Fruit fly (Drosophila melanogaster): ENCODE data around the gene GC.

Gene GC

DNA sequence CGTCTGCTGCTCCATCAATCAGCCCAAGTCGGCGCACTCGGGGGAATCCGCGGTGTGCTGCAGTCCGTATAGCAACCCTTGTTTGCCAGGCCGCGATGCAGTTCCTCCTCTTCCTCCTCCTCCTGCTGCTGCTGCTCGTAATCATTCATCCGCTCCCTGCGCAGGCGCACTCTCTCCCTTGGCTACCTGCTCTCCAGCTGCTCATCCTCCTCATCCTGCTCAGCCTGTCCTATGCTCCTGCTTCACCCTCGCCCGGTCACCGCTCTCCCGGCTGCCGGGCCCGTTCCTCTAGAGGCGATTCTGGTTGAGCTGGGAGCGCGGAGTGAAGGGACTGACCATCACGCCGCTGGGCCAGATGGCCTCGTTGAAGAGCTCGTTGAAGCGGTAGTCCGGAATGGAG, 2.2 kb downstream of the GC start:
- TF ChIP-seq ttk (optimal IDR thresholded peaks at IDR 0.05) (no peak), Sin3A (optimal IDR thresholded peaks at IDR 0.05) (no peak), h (optimal IDR thresholded peaks at IDR 0.05) (no peak), Myc (optimal IDR thresholded peaks at IDR 0.05) (no peak), psq (optimal IDR thresholded peaks at IDR 0.05) (no peak), insv (optimal IDR thresholded peaks at IDR 0.05) (no peak)

DNA sequence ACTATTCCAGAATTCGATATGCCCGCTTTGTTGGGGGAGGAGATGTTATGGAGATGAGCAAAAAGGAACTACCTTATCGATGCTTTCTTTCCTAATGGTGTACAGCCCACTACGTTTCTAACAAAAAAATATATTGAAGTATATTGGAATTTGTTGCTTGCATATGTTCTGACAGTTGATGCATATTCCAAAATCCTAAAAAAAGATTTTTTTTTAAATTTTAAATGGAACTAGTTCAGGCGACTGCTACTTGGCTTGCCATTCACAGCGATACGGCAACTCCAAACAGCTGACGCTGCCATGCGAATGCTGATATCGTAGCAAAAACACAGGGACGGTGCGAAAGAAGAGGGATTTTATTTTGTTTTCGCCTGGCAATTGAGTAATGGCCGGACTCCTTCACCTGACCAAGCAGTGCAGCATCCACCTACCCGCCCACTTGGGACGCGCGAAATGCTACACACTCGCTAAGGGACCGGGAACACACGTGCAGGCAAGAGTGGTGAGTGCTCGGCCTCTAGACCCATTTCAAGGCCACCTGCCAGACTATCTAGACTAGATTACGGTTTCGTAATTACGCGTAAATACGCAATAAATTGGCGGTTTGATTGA, 10.9 kb downstream of the GC start, which contains the start of the genes CG13926, ABCB7 and CG33230:
CG13926 (minus strand) TSS at position 43 of the 612 bp plus-strand sequence.
ABCB7 (plus strand) TSS at position 299 of the 612 bp plus-strand sequence.
CG33230 (plus strand) TSS at position 299 of the 612 bp plus-strand sequence.
- TF ChIP-seq psq (optimal IDR thresholded peaks at IDR 0.05) (no peak), ttk (optimal IDR thresholded peaks at IDR 0.05) (no peak), insv (optimal IDR thresholded peaks at IDR 0.05) (no peak), h (optimal IDR thresholded peaks at IDR 0.05) (no peak), Myc (optimal IDR thresholded peaks at IDR 0.05) (no peak), Sin3A (optimal IDR thresholded peaks at IDR 0.05) (no peak)

DNA sequence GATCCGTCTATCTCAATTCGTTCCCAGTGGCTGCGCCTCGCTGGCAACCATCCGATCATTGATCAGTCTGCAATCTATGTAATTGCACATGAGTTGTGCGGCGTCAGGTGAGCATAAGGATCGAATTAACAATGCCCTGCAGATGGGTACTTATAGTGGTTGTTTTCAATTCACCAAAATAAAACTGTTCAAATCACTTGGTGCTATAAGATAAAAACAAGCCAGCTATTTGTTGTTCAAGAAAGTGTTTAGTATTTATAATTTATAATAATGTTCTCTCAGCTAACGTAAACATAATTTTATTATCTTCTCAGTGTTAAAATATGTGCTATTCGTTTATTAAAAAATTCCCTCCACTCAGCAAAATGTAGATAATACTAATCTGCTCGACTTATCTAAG, 13.4 kb downstream of the GC start, which contains the start of gene CG12105:
CG12105 (minus strand) TSS at position 101 of the 400 bp plus-strand sequence.
- TF ChIP-seq Sin3A (optimal IDR thresholded peaks at IDR 0.05) = no peak
- no peak for TF ChIP-seq insv (optimal IDR thresholded peaks at IDR 0.05)
- TF ChIP-seq Myc (optimal IDR thresholded peaks at IDR 0.05) = no peak
- no peak for TF ChIP-seq h (optimal IDR thresholded peaks at IDR 0.05)
- TF ChIP-seq ttk (optimal IDR thresholded peaks at IDR 0.05) = no peak
- no peak for TF ChIP-seq psq (optimal IDR thresholded peaks at IDR 0.05)

DNA sequence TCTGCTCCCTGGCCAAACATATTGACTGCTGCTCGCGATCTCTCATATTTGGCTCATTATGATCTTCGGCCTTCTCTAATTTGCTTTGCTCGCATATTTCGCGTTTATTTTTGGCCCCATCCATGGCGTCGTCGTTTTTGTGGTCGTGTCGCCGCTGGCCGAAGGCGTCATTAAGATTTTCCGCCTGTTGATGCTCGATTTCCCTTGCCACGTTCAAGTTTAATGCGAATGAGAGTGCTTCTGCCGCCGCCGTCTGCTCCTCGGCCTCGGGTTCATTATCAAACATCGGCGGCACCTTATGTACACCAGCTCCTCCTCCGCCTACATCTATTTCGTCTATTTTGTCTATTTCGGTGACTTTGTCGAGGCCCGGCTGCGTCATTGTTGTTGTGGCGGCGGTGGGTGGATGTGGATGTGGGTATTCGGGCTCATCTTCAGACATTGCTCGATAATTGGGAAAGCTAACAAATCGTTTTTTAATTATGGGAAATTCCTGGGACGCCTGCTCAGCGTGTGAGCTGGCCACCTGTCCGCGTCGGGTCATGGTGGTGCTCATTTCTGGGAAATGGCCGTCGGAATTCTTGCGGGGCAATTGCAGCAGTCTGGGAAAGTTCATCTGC, 14.5 kb downstream of the GC start:
- TF ChIP-seq h (optimal IDR thresholded peaks at IDR 0.05) (no peak), Myc (optimal IDR thresholded peaks at IDR 0.05) (no peak), Sin3A (optimal IDR thresholded peaks at IDR 0.05) (no peak), psq (optimal IDR thresholded peaks at IDR 0.05) (no peak), ttk (optimal IDR thresholded peaks at IDR 0.05) (no peak)

DNA sequence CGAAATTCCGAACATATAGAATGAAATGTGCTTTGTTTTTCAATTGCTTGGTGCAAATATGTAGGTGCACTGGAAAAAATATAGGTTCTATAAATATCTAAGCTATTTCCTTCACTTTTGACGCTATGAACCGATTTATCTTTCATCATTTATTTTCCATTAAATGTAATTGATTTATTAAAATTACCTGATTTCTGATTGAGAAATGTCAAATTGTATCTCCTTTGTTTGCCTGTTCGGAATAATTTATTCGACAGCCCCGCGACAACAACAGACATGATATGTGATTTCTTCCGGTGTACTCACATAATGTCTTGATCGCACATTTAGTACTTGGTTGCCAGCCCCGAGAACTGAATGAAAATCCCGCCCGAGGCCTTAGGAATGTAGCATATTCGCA, 19.5 kb downstream of the GC start:
- TF ChIP-seq psq (optimal IDR thresholded peaks at IDR 0.05) (no peak), Sin3A (optimal IDR thresholded peaks at IDR 0.05) (no peak), Myc (optimal IDR thresholded peaks at IDR 0.05) (no peak), insv (optimal IDR thresholded peaks at IDR 0.05) (no peak), ttk (optimal IDR thresholded peaks at IDR 0.05) (no peak), h (optimal IDR thresholded peaks at IDR 0.05) (no peak)

DNA sequence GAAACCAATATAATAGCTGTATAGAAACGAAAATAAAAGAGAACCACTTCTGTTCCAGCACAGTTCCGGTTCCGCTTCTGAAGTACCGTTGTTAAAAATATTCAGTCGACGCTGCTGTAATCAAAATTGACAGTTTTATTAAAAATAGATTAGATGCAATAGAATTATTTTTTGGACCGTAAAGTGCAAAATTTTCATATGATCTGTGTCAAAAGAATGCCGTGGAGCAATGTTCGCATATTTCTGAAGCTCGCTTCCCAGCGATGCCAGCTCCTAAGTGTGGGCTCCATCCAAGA, 26.3 kb downstream of the GC start, which contains the start of the genes CG18170 and CG33791:
CG18170 (plus strand) TSS at position 122 of the 296 bp plus-strand sequence.
CG33791 (plus strand) TSS at position 122 of the 296 bp plus-strand sequence.
- TF ChIP-seq insv (optimal IDR thresholded peaks at IDR 0.05) (no peak), Myc (optimal IDR thresholded peaks at IDR 0.05) (no peak), Sin3A (optimal IDR thresholded peaks at IDR 0.05) (no peak), ttk (optimal IDR thresholded peaks at IDR 0.05) (no peak), h (optimal IDR thresholded peaks at IDR 0.05) (no peak), psq (optimal IDR thresholded peaks at IDR 0.05) (no peak)

DNA sequence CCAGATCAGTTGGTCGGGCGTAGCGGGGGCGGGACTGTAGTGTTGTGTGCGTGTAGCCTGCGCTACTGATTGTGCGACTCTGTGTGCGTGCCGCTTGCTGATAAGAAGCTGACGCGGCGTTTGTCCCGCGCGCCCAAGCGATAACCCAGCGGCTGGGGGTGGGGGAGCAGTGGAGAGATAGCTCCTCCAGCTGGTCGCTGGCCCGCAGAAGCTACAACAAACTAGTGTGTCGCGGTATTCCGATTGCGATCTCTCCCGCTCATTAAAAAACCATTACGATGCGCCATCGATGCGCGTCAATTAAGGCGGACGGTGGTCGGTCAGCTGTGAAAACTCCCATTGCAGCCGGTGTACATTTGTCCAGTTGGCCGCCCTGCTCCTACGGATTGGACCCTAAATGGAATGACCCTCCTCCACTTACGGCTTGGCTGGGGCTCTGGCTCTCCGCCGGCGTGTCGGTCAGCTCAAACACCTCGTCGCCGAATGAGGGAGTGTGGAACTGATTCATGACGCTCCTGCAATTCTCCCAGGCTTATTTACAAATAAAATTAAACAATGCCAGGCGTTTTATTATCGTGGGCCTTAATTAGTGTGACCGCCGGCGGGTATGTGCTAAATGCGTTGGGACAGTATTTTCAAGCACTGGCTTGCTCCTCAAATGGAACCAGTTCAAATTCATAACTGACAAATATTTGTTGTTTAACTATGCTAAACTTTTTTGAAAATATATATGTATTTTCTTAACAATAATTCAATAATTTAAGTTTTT, 26.9 kb downstream of the GC start, which contains the start of gene CG12104:
CG12104 (minus strand) TSS at position 611 of the 769 bp plus-strand sequence.
- TF ChIP-seq psq (optimal IDR thresholded peaks at IDR 0.05) = no peak
- no peak for TF ChIP-seq ttk (optimal IDR thresholded peaks at IDR 0.05)
- TF ChIP-seq Sin3A (optimal IDR thresholded peaks at IDR 0.05) = no peak
- no peak for TF ChIP-seq h (optimal IDR thresholded peaks at IDR 0.05)
- TF ChIP-seq Myc (optimal IDR thresholded peaks at IDR 0.05) = no peak
- no peak for TF ChIP-seq insv (optimal IDR thresholded peaks at IDR 0.05)

DNA sequence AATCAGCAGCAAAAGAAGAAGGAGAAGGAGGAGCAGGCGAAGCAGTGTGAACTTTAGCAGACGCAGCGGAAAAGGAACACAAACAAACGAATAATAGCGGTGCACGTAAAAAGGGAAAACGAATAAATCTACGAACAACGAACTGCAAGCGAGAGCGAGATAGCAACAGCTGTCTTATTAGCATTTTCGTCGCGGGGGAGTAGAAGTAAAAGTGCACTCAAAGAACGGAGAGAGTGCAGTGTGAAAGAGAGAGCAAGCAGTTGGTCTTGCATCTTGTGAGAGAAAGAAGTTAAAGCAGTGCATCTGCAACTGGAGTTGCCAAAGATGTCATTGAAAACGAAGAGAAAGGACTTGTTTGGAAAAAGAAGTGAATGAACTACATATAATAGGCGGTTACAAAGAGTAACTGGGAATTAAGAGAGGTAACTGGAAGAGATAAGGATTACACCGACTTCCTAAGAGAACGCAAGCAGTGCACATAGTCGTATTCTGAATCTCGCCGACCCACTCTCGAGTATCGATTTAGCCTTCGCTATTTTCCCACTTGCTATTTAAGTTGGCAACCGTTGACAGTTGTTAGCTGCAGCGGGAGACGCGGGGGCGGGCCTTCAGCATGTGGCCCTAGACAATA, 36.2 kb downstream of the GC start:
- TF ChIP-seq insv (optimal IDR thresholded peaks at IDR 0.05) = no peak
- TF ChIP-seq psq (optimal IDR thresholded peaks at IDR 0.05) = no peak
- TF ChIP-seq Myc (optimal IDR thresholded peaks at IDR 0.05) = no peak
- TF ChIP-seq h (optimal IDR thresholded peaks at IDR 0.05) = no peak
- TF ChIP-seq Sin3A (optimal IDR thresholded peaks at IDR 0.05) = no peak
- no peak for TF ChIP-seq ttk (optimal IDR thresholded peaks at IDR 0.05)

DNA sequence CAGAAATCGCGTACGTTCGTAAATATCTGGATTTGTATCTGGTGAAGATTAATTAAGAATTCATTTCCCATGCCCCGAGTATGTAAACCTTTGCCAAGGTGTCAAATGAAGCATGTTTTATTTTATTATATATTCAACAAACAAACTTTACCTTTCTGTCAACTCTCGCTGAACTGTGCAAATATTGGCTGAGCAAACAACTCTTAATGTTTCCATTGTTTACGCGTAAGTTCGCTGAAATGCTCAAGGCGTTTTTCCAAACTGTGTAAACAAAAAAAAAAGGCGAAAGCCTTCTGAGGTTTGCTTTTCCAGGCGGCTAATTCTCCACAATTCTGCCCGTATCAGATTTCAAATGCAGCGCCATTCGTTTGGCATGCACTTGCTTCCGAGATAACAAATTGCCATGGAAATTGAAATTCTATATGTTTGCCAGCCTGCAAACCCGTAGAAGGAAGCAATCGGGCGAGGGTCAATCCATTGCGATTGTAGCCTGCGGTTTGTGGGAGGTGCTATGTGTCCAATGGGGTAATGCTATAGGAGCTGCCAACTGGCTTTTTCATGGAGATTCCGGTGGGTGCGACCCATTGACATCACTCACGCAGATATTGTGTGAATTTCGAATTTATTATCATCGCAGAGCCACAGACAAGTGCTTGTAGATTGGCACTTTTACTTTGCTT, 37.3 kb downstream of the GC start:
- no peak for TF ChIP-seq ttk (optimal IDR thresholded peaks at IDR 0.05)
- no peak for TF ChIP-seq Sin3A (optimal IDR thresholded peaks at IDR 0.05)
- no peak for TF ChIP-seq h (optimal IDR thresholded peaks at IDR 0.05)
- TF ChIP-seq Myc (optimal IDR thresholded peaks at IDR 0.05) = no peak
- no peak for TF ChIP-seq psq (optimal IDR thresholded peaks at IDR 0.05)

DNA sequence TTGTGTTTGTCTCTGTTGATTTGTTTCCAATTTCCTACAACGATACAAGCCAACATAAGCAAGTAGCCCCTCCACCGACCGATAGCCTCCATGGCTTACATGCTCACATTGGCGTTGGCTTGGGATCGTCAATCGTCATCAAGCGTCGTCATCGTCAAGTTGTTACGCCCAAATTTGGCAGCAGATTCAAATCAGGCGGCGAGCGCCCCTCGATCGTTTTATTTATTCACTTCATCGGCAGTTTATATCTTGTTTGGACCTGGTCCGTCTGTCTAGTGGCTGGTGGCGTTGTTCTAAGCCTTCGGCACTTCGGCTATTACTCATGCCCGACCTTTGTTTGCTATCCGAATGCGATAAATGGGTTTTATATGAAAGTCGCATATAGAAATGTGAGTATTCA, 38.9 kb downstream of the GC start:
- TF ChIP-seq Sin3A (optimal IDR thresholded peaks at IDR 0.05) (no peak), h (optimal IDR thresholded peaks at IDR 0.05) (no peak), Myc (optimal IDR thresholded peaks at IDR 0.05) (no peak), psq (optimal IDR thresholded peaks at IDR 0.05) (no peak), insv (optimal IDR thresholded peaks at IDR 0.05) (no peak), ttk (optimal IDR thresholded peaks at IDR 0.05) (no peak)

Data from Kc167 (cell line).